Fruit fly (Drosophila melanogaster) whole organism, pupa: ENCODE data around the gene CG33257.

Experiments used
- CG10348 ChIP-seq: fragments of 200-800 bp; sonication (Bioruptor generic); IDR thresholded peaks from 2 replicates; pipeline ENCODE4 v1.3.6; 2022; ENCODE audit warnings: missing biosample characterization, missing genetic modification characterization
- CG12605 ChIP-seq: fragments of 200-800 bp; sonication (Bioruptor generic); IDR thresholded peaks from 2 replicates; pipeline ENCODE4 v1.3.6; 2022; ENCODE audit warnings: missing biosample characterization, missing genetic modification characterization
- CG13204 ChIP-seq: fragments of 200-800 bp; sonication (Bioruptor generic); optimal IDR thresholded peaks from 2 replicates; lab custom pipeline; 2018; ENCODE audit warnings: missing biosample characterization, mild to moderate bottlenecking, missing genetic modification characterization, moderate library complexity
- CG14655 ChIP-seq: fragments of 200-800 bp; sonication (Bioruptor generic); optimal IDR thresholded peaks from 3 replicates; lab custom pipeline; 2017; ENCODE audit warnings: mild to moderate bottlenecking, missing biosample characterization, missing genetic modification reagents, missing genetic modification characterization
- CG15710 ChIP-seq: fragments of 200-800 bp; sonication (Bioruptor generic); optimal IDR thresholded peaks from 2 replicates; lab custom pipeline; 2018; ENCODE audit warnings: missing biosample characterization, mild to moderate bottlenecking, missing genetic modification characterization, moderate library complexity
- CG17806 ChIP-seq: fragments of 200-800 bp; sonication (Bioruptor generic); optimal IDR thresholded peaks from 2 replicates; lab custom pipeline; 2018; ENCODE audit warnings: missing biosample characterization, mild to moderate bottlenecking, missing genetic modification characterization, moderate library complexity
- CG32121 ChIP-seq: fragments of 200-800 bp; sonication (Bioruptor generic); IDR thresholded peaks from 2 replicates; pipeline ENCODE4 v1.3.6; 2022; ENCODE audit warnings: missing biosample characterization, missing genetic modification characterization
- CG34367 ChIP-seq: fragments of 200-800 bp; sonication (Bioruptor generic); optimal IDR thresholded peaks from 2 replicates; lab custom pipeline; 2018; ENCODE audit warnings: missing biosample characterization, mild to moderate bottlenecking, missing genetic modification characterization
- CG4496 ChIP-seq: fragments of 200-800 bp; sonication (Bioruptor generic); IDR thresholded peaks from 3 replicates; pipeline ENCODE4 v1.3.6; 2022; ENCODE audit warnings: missing biosample characterization, missing genetic modification characterization
- CG8159 ChIP-seq: fragments of 200-800 bp; sonication (Bioruptor generic); optimal IDR thresholded peaks from 3 replicates; lab custom pipeline; 2018; ENCODE audit warnings: missing biosample characterization, mild to moderate bottlenecking, missing genetic modification characterization, moderate library complexity
- CG8301 ChIP-seq: fragments of 200-800 bp; sonication (Bioruptor generic); optimal IDR thresholded peaks from 2 replicates; lab custom pipeline; 2018; ENCODE audit warnings: missing biosample characterization, mild to moderate bottlenecking, missing genetic modification characterization
- CG9948 ChIP-seq: fragments of 200-800 bp; sonication (Bioruptor generic); optimal IDR thresholded peaks from 2 replicates; lab custom pipeline; 2018; ENCODE audit warnings: missing biosample characterization, mild to moderate bottlenecking, missing genetic modification characterization, moderate library complexity
- D1 ChIP-seq: fragments of 200-800 bp; sonication (Bioruptor generic); optimal IDR thresholded peaks from 2 replicates; lab custom pipeline; 2018; ENCODE audit warnings: missing biosample characterization, mild to moderate bottlenecking, missing genetic modification characterization, moderate library complexity
- EcR ChIP-seq: fragments of 200-800 bp; sonication (Bioruptor generic); optimal IDR thresholded peaks from 3 replicates; lab custom pipeline; 2019; ENCODE audit warnings: missing biosample characterization, missing genetic modification characterization, mild to moderate bottlenecking, moderate library complexity, missing genetic modification reagents
- Ets98B ChIP-seq: fragments of 200-800 bp; sonication (Bioruptor generic); IDR thresholded peaks from 2 replicates; pipeline ENCODE4 v1.3.6; 2022; ENCODE audit warnings: missing biosample characterization, missing genetic modification characterization
- Pif1A ChIP-seq: fragments of 200-800 bp; sonication (Bioruptor generic); optimal IDR thresholded peaks from 3 replicates; lab custom pipeline; 2016; ENCODE audit warnings: missing biosample characterization, missing genetic modification characterization
- Pif1B ChIP-seq: fragments of 200-800 bp; sonication (Bioruptor generic); optimal IDR thresholded peaks from 3 replicates; lab custom pipeline; 2016; ENCODE audit warnings: missing biosample characterization, missing genetic modification characterization
- Snoo ChIP-seq: fragments of 200-800 bp; sonication (Bioruptor generic); optimal IDR thresholded peaks from 3 replicates; lab custom pipeline; 2017; ENCODE audit warnings: missing biosample characterization, mild to moderate bottlenecking, missing genetic modification characterization, inconsistent platforms
- fd96Ca ChIP-seq: fragments of 200-800 bp; sonication (Bioruptor generic); IDR thresholded peaks from 3 replicates; pipeline ENCODE4 v1.3.6; 2022; ENCODE audit warnings: missing biosample characterization, missing genetic modification characterization
- gl ChIP-seq: fragments of 200-800 bp; sonication (Bioruptor generic); optimal IDR thresholded peaks from 2 replicates; lab custom pipeline; 2018; ENCODE audit warnings: missing biosample characterization, mild to moderate bottlenecking, missing genetic modification characterization
- rn ChIP-seq: fragments of 200-800 bp; sonication (Bioruptor generic); IDR thresholded peaks from 2 replicates; pipeline ENCODE4 v1.3.6; 2022; ENCODE audit warnings: missing biosample characterization, missing genetic modification characterization

Gene CG33257

DNA sequence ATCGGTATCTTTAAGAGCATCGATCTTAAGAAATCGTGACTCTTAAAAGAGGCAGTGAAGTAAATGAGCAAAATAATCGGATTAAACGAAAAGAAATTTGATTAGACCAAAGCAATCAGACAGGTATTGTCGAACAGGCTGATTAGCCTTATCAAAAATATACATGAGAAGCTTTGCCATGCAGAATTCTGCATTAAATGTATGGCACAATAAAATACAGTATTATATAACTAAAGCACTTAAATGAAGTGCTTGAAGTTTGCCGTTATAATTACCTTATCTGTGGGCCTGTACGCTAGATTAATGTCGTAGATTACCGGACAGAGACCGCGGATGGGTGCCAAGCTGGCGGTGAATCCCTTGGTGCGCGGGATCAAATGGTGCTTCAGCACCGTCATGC is 36.9 kb downstream of the CG33257 start:
- TF ChIP-seq EcR (GFP tag; lab: Kevin White, UChicago): no peak
- TF ChIP-seq CG32121 (GFP tag; lab: Robert Waterston, UW): no peak

DNA sequence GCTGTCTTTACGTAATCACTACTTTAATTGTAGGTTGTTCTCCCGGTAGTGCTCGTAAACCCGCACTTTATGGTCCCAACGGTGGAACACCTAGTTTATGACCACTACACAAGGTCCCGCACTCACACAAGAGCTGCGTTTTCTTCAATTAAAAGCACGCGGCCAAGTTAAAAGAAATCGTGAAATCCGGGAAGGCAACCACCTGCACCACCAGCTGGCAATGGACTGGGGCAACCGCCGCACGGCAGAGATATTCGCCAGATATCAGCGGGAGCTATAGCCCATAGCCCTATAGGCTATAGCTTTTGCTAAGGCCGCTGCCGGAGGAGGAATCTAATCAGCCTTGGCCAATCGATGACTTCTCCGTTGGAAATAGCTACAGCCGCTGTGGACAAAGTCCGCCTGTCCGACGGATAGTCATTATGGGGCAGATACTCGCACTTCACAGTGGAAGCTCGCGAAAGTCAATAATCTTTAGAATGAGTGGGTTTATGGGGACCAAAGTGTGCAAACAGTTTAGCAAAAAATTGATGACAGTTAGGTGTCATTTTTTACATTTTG is 38.1 kb downstream of the CG33257 start:
- no peak for TF ChIP-seq CG32121 (GFP tag; lab: Robert Waterston, UW)
- TF ChIP-seq CG34367 (tag; lab: Kevin White, UChicago): no peak
- 0 out of 2 replicates have a peak, but pooled peaks have one; percentile 32 for TF ChIP-seq Ets98B
- TF ChIP-seq CG13204 (GFP tag; lab: Kevin White, UChicago): no peak
- TF ChIP-seq Pif1B (GFP tag; lab: Kevin White, UChicago): no peak
- TF ChIP-seq CG4496 (GFP tag; lab: Robert Waterston, UW): peak; percentile 41; the same call in 1 of the 3 replicates
- TF ChIP-seq CG15710 (tag; lab: Kevin White, UChicago): no peak
- peak; percentile 12 for TF ChIP-seq CG8301 (tag; lab: Kevin White, UChicago)
- peak; percentile 40; the same call in 1 of the 3 replicates for TF ChIP-seq fd96Ca (GFP tag; lab: Robert Waterston, UW)
- TF ChIP-seq CG10348 (GFP tag; lab: Robert Waterston, UW): no peak
- TF ChIP-seq rn (GFP tag; lab: Robert Waterston, UW): no peak
- no peak for TF ChIP-seq Pif1A
- no peak for TF ChIP-seq CG17806 (tag; lab: Kevin White, UChicago)
- no peak for TF ChIP-seq CG9948 (tag; lab: Kevin White, UChicago)
- TF ChIP-seq CG12605 (GFP tag; lab: Robert Waterston, UW): peak; percentile 37; the same call in 1 of the 2 replicates
- TF ChIP-seq CG14655 (GFP tag; lab: Kevin White, UChicago): no peak
- TF ChIP-seq Snoo (tag; lab: Kevin White, UChicago): no peak
- TF ChIP-seq D1 (tag; lab: Kevin White, UChicago): no peak
- TF ChIP-seq EcR (GFP tag; lab: Kevin White, UChicago): no peak
- TF ChIP-seq gl (tag; lab: Kevin White, UChicago): peak; percentile 18
- no peak for TF ChIP-seq CG8159

- TF ChIP-seq EcR (GFP tag; lab: Kevin White, UChicago) (peak; percentile 93), gl (tag; lab: Kevin White, UChicago) (no peak), CG12605 (GFP tag; lab: Robert Waterston, UW) (0 out of 2 replicates have a peak, but pooled peaks have one; percentile 14), CG4496 (GFP tag; lab: Robert Waterston, UW) (0 out of 3 replicates have a peak, but pooled peaks have one; percentile 52), Pif1A (peak; percentile 43)
- TF ChIP-seq, all 21 proteins: peak for 4
Observed at dm6 chr3L:16385252-16385879, 39.2 kb downstream of the CG33257 start.

dm6 chr3L:16385880-16386584 is 39.9 kb downstream of the CG33257 start, which contains the start of the genes Agpat3 and RAF2:
Agpat3 (minus strand) TSS chr3L:16385957.
RAF2 (plus strand) TSS chr3L:16386327.
- TF ChIP-seq rn (GFP tag; lab: Robert Waterston, UW) (0 out of 2 replicates have a peak, but pooled peaks have one; percentile 13), CG9948 (tag; lab: Kevin White, UChicago) (peak; percentile 35), Pif1B (GFP tag; lab: Kevin White, UChicago) (no peak), CG8301 (tag; lab: Kevin White, UChicago) (no peak), CG14655 (GFP tag; lab: Kevin White, UChicago) (no peak), Ets98B (no peak), CG10348 (GFP tag; lab: Robert Waterston, UW) (no peak), CG12605 (GFP tag; lab: Robert Waterston, UW) (0 out of 2 replicates have a peak, but pooled peaks have one; percentile 5), CG8159 (peak; percentile 48), D1 (tag; lab: Kevin White, UChicago) (no peak), Pif1A (no peak), CG17806 (tag; lab: Kevin White, UChicago) (peak; percentile 34), CG13204 (GFP tag; lab: Kevin White, UChicago) (no peak), EcR (GFP tag; lab: Kevin White, UChicago) (no peak), Snoo (tag; lab: Kevin White, UChicago) (no peak), CG4496 (GFP tag; lab: Robert Waterston, UW) (no peak; the same call in 2 of the 3 replicates), CG15710 (tag; lab: Kevin White, UChicago) (peak; percentile 55)

DNA sequence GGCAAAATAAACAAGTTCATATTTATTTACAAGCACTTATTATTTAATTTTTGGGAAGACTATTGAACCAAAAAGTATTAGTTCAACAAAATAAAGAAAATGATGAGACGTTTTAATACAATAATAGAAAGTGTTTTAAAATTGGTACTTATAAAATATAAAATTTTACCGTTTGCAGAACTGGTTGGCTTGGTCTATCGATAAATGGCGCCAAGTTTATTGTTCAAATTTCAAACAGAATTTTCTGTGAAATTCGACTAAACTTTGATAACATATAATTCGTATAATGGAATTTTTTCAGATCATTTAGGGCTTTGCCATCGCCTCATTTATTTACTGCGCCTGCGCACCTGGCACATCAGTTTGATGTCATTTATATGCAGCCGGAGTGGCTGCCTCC is 44.7 kb downstream of the CG33257 start:
- TF ChIP-seq CG34367 (tag; lab: Kevin White, UChicago) (no peak), Snoo (tag; lab: Kevin White, UChicago) (no peak), CG12605 (GFP tag; lab: Robert Waterston, UW) (no peak), Pif1B (GFP tag; lab: Kevin White, UChicago) (no peak), EcR (GFP tag; lab: Kevin White, UChicago) (no peak), D1 (tag; lab: Kevin White, UChicago) (no peak), gl (tag; lab: Kevin White, UChicago) (no peak), CG32121 (GFP tag; lab: Robert Waterston, UW) (no peak), fd96Ca (GFP tag; lab: Robert Waterston, UW) (no peak), CG10348 (GFP tag; lab: Robert Waterston, UW) (no peak), rn (GFP tag; lab: Robert Waterston, UW) (no peak)
